Fruit fly (Drosophila melanogaster): ENCODE data around the gene CG3226.

Gene CG3226

DNA sequence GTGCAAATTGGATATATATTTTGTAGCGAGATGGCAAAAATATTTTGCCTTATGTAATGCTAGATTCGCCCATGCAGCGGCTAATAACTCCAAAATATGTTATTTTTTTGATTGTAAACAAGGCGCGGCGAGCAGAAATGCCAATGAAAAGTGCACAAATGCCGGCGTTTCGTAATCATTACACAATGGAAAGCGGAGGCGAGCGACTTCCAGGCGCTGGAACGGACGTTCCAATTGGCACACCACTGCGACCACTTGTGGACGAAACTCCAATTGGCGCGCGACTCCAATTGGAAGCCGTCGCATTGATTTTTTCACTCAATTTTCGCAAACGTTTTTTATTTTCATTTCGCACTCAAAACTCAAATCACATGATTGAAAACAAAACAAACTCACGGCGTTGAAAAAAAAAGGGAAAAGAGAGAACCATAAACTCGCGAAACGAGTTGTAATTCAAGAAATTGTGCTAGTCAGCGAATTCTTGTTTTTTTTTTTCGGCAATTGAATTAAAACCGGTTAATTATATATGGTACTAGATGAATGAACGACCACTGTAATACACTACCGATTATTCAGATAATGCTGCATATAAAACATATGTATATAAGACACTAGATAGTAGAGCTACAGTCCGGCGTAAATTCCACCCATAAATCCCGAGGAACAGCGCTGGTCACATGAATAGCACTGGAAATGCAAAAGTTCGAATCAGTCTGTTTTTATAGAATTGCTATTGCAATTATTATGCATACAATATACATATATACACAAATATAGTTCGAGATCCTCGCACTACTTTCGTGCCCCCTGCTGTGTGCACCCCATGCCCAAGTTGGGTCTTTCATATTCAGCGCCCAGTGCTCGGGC is 24.8 kb upstream of the CG3226 start, which contains the start of gene ND-ASHI (continued):
- TF ChIP-seq CG6175 (GFP tag; IDR thresholded peaks at IDR 0.05): peak; percentile 92
- TF ChIP-seq mirr (GFP tag; optimal IDR thresholded peaks at IDR 0.05): peak; percentile 96
- peak; percentile 75 for TF ChIP-seq CG15696 (tag; optimal IDR thresholded peaks at IDR 0.05)
- peak; percentile 93 for TF ChIP-seq tin (GFP tag; optimal IDR thresholded peaks at IDR 0.05)
- TF ChIP-seq Hr51 (GFP tag; optimal IDR thresholded peaks at IDR 0.05): peak; percentile 88 to 90
- TF ChIP-seq Atf6 (GFP tag; IDR thresholded peaks at IDR 0.05): peak; percentile 96
- peak; percentile 94 for TF ChIP-seq cwo (GFP tag; optimal IDR thresholded peaks at IDR 0.05)
- peak; percentile 73 for TF ChIP-seq CG15073 (GFP tag; optimal IDR thresholded peaks at IDR 0.05)
- TF ChIP-seq Sin3A (optimal IDR thresholded peaks at IDR 0.05): no peak
- TF ChIP-seq usp (GFP tag; optimal IDR thresholded peaks at IDR 0.05): no peak
- peak; percentile 93 for TF ChIP-seq H2.0 (GFP tag; IDR thresholded peaks at IDR 0.05)
- TF ChIP-seq CG18619 (GFP tag; optimal IDR thresholded peaks at IDR 0.05): peak; percentile 93
- peak; percentile 84 for TF ChIP-seq Gsc (GFP tag; IDR thresholded peaks at IDR 0.05)
- peak; percentile 93 for TF ChIP-seq CG8924 (tag; optimal IDR thresholded peaks at IDR 0.05)
- TF ChIP-seq NK7.1 (GFP tag; optimal IDR thresholded peaks at IDR 0.05): peak; percentile 78
- TF ChIP-seq run (tag; optimal IDR thresholded peaks at IDR 0.05): peak; percentile 75
- TF ChIP-seq Dad (GFP tag; optimal IDR thresholded peaks at IDR 0.05): peak; percentile 90
- TF ChIP-seq CG6272 (GFP tag; IDR thresholded peaks at IDR 0.05): peak; percentile 88
- peak; percentile 86 for TF ChIP-seq CG10959 (GFP tag; IDR thresholded peaks at IDR 0.05)
- peak; percentile 98 for TF ChIP-seq B-H2 (GFP tag; optimal IDR thresholded peaks at IDR 0.05)
- TF ChIP-seq CrebB (tag; optimal IDR thresholded peaks at IDR 0.05): peak; percentile 95
- peak; percentile 86 for TF ChIP-seq CG7357 (GFP tag; IDR thresholded peaks at IDR 0.05)
- peak; percentile 90 for TF ChIP-seq CG12744 (GFP tag; optimal IDR thresholded peaks at IDR 0.05)
- peak; percentile 86 for TF ChIP-seq sd (tag; optimal IDR thresholded peaks at IDR 0.05)
- peak; percentile 96 for TF ChIP-seq CG10147 (GFP tag; optimal IDR thresholded peaks at IDR 0.05)
- peak; percentile 72 for TF ChIP-seq CG10431 (GFP tag; optimal IDR thresholded peaks at IDR 0.05)
- peak; percentile 94 for TF ChIP-seq CG14050 (GFP tag; IDR thresholded peaks at IDR 0.05)
- peak; percentile 85 for TF ChIP-seq CHES-1-like (GFP tag; optimal IDR thresholded peaks at IDR 0.05)
- no peak for TF ChIP-seq hth (optimal IDR thresholded peaks at IDR 0.05)
- peak; percentile 88 for TF ChIP-seq NC2β (GFP tag; optimal IDR thresholded peaks at IDR 0.05)
- peak; percentile 98 for TF ChIP-seq CG2120 (GFP tag; optimal IDR thresholded peaks at IDR 0.05)
- peak; percentile 97 for TF ChIP-seq sob (GFP tag; IDR thresholded peaks at IDR 0.05)
- peak; percentile 98 for TF ChIP-seq CG9932 (GFP tag; IDR thresholded peaks at IDR 0.05)
- no peak for TF ChIP-seq zf30C (GFP tag; optimal IDR thresholded peaks at IDR 0.05)
- peak; percentile 84 for TF ChIP-seq croc (GFP tag; conservative IDR thresholded peaks at IDR 0.05)
- peak; percentile 86 for TF ChIP-seq Sox100B (GFP tag; optimal IDR thresholded peaks at IDR 0.05)
- TF ChIP-seq dmrt11E (tag; optimal IDR thresholded peaks at IDR 0.05): peak; percentile 84
- TF ChIP-seq nerfin-1 (tag; optimal IDR thresholded peaks at IDR 0.05): peak; percentile 83
- peak; percentile 93 for TF ChIP-seq pho (GFP tag; optimal IDR thresholded peaks at IDR 0.05)
- peak; percentile 98 for TF ChIP-seq CG18599 (GFP tag; optimal IDR thresholded peaks at IDR 0.05)
- peak; percentile 94 for TF ChIP-seq tgo (GFP tag; IDR thresholded peaks at IDR 0.05)
- no peak for TF ChIP-seq pan (optimal IDR thresholded peaks at IDR 0.05)
- TF ChIP-seq pan (GFP tag; optimal IDR thresholded peaks at IDR 0.05 in 1 of 2, IDR thresholded peaks at IDR 0.05 in 1 of 2): peak in 1 of 2 experiments; percentile 97
- peak; percentile 52 for TF ChIP-seq TFAM (GFP tag; optimal IDR thresholded peaks at IDR 0.05)
- TF ChIP-seq dpn (GFP tag; optimal IDR thresholded peaks at IDR 0.05): peak; percentile 95
- TF ChIP-seq CG17328 (GFP tag; IDR thresholded peaks at IDR 0.05): peak; percentile 97
- TF ChIP-seq pita (GFP tag; optimal IDR thresholded peaks at IDR 0.05): no peak
- no peak for TF ChIP-seq Doc3 (GFP tag; IDR thresholded peaks at IDR 0.05; ENCODE audit: partially characterized antibody)
- TF ChIP-seq grau (tag; optimal IDR thresholded peaks at IDR 0.05): peak; percentile 92
- peak; percentile 96 for TF ChIP-seq MBD-R2 (GFP tag; IDR thresholded peaks at IDR 0.05)

All from whole organism, embryonic.